Worm (Caenorhabditis elegans): ENCODE results near the gene Y79H2A.4.
A peak's percentile ranks its signal among the peaks of the same experiment; 100 is the strongest.

The Y79H2A.4 gene

DNA sequence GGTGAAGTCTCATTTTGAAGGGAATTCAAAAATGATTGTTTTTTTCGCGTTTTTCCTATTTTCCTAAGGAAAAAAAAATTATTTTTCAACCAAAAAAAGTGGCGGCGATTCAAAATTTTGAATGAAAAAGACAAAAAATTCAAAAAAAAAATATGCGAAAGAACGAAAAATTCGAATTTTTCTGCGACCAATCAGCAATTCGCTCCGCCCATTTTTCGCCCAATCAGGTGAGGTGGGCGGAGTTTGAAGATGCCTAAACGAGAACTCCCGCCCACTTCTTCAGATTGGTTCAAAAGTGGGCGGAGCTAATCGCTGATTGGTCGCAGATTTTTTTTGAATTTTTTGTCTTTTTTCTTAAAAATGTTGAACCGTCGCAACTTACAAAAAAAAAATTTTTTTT, 22.8 kb downstream of the Y79H2A.4 start:
- no peak for TF ChIP-seq pha-2 (tag; optimal IDR thresholded peaks at IDR 0.05)
- TF ChIP-seq nfya-1 (tag; optimal IDR thresholded peaks at IDR 0.05), result peak; percentile 67

DNA sequence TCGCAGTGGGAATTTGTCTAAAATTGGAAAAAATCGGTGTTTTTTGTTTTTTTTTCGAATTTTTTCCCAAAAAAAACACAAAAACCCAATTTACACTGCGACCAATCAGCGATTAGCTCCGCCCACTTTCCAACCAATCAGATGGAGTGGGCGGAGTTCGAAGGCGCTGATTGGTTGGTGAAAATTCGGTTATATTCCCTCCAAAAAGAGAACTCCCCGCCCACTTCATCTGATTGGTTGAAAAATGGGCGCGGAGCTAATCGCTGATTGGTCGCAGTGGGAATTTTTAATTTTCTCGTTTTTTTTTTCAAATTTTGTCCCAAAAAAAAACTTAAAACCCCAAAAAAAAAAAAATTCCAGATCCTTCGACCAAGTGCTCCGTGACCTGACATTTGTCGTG, 23.4 kb downstream of the Y79H2A.4 start:
- TF ChIP-seq nfya-1 (tag; optimal IDR thresholded peaks at IDR 0.05) (peak; percentile 72), lim-6 (tag; optimal IDR thresholded peaks at IDR 0.05) (no peak)

DNA sequence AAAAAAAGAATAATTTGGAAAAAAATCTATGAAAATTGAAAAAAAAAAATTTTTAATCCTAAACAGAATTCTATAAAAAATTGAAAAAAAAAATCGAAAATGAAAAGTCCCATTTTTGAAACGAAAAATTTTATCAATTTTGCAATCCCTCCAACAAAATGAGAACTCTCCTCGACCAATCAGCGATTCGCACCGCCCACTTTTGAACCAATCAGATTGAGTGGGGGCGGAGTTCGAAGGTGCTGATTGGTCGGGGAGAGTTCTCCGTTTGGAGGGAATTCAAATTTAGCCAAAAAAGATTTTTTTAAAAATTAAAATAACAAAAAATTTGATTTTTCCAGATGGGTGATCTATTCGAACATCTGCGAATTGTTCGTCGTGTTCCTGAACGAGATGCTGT, 26.6 kb downstream of the Y79H2A.4 start:
- no peak for TF ChIP-seq ceh-45 (GFP tag; IDR thresholded peaks at IDR 0.05)
- peak; percentile 85 for TF ChIP-seq nfya-1 (tag; optimal IDR thresholded peaks at IDR 0.05)
- no peak for TF ChIP-seq elt-2 (tag; optimal IDR thresholded peaks at IDR 0.05)

DNA sequence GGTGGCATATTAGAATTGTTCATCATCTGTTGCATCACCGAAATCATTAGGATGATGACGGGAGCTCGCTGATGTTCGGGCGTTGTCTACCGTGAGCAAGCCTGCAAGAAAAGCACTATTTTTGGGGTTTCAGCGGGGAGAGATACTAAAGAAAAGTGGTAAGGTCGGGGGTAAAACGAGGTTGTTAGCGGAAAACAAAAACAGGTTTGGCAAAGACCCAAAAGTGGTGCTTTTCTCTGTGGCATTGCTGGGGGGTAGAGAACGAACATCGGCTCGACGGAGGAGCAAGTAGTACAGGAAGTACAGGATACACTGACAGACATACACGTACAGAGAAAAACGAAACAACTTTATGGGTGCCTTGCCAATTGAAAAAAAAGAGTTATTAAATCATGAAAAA, 36.4 kb downstream of the Y79H2A.4 start, which contains the start of gene php-3:
Gene php-3, minus strand, starts transcription at position 101 of the 400 bp plus-strand sequence.
- TF ChIP-seq lin-11 (tag; optimal IDR thresholded peaks at IDR 0.05), result no peak
- TF ChIP-seq dve-1 (tag; optimal IDR thresholded peaks at IDR 0.05), result no peak

DNA sequence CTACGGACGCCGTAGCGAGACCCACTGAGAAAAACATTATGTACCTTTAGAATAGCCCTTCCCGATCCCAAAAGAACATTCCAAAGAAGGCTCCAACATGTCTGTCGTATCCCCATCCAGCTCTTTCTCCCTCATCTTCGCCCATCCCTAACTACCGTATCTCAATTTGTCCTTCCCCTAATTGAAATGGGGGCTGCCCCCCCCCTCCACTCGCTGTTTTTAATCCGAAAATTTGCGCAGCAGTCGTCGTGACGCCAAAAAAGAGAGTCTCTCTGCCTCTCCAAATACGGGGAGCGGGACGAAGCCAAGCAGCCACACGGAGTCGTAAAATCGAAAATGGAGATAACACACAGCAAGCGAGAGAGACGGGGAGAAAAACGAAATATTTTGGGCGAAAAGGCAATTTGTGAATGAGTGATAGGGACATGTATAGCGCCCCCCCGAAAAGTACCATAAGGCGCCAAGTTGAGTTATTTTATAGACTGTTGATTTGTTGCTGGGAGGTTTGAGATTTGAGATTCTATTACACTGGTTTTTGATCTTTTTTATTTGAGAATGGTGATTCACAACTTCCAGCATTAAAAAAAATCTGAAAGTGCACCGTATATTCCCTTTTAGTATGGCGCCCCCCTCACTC, 41.0 kb downstream of the Y79H2A.4 start:
- TF ChIP-seq ceh-14 (tag; optimal IDR thresholded peaks at IDR 0.05), result peak; percentile 61
- TF ChIP-seq unc-55 (GFP tag; optimal IDR thresholded peaks at IDR 0.05), result no peak

DNA sequence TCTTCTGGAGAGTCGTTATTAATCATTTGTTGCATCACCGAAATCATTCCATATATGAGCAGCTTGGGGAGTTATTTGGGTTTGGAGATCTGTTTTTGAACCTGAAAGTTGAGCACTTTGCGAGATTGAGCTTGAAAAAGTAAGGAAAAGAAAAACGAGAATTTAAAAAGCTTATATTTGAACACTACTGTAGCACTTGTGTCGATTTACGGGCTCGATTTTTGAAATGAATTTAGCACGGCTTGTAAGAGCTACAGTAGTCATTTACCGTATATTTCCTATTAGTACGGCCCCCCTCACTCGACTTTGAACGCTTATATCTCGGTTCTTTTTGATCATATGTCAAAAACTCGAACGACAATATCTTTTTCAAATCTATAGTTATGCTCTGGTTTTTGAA, 43.1 kb downstream of the Y79H2A.4 start, which contains the start of gene nob-1:
Gene nob-1, minus strand, starts transcription at position 101 of the 400 bp plus-strand sequence.
- TF ChIP-seq C08G9.2 (tag; optimal IDR thresholded peaks at IDR 0.05) (no peak), hlh-8 (tag; optimal IDR thresholded peaks at IDR 0.05) (no peak), unc-42 (tag; optimal IDR thresholded peaks at IDR 0.05) (no peak), ceh-31 (tag; optimal IDR thresholded peaks at IDR 0.05) (no peak), ztf-16 (tag; optimal IDR thresholded peaks at IDR 0.05) (no peak), nhr-11 (tag; optimal IDR thresholded peaks at IDR 0.05) (no peak), rnt-1 (tag; optimal IDR thresholded peaks at IDR 0.05) (no peak), hlh-13 (GFP tag; optimal IDR thresholded peaks at IDR 0.05) (no peak)

DNA sequence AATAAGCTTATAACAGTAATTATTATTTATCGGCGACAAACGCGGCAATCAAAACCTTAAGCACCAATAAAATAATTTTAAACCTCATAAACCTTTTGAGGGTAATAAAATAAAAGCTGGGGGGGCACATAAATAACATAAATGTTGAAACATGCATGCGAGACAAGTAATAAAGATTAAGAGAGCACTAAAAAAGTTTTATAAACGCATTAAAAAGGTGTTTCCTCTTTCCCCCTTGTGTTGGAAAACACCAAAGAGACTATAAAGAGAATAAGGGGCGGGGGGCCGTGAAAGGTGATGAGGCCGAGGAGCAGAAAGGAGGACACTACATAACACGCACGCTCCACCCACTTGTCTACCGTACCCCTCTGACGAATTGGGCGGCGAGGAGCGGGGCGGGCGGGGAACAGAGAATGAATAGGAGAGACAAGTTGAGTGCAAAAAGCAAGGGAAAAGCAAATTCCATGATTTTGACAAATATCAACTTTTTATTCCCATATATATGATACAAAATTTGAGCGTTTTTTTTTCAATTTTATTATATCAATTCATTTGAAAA, 43.7 kb downstream of the Y79H2A.4 start:
- no peak for TF ChIP-seq ceh-48 (tag; optimal IDR thresholded peaks at IDR 0.05)
- no peak for TF ChIP-seq ceh-6 (GFP tag; optimal IDR thresholded peaks at IDR 0.05)
- no peak for TF ChIP-seq pat-9 (tag; optimal IDR thresholded peaks at IDR 0.05)
- TF ChIP-seq sox-4 (tag; optimal IDR thresholded peaks at IDR 0.05), result no peak
- no peak for TF ChIP-seq ceh-31 (tag; optimal IDR thresholded peaks at IDR 0.05)
- peak; percentile 2 for TF ChIP-seq tbx-2 (tag; optimal IDR thresholded peaks at IDR 0.05)
- no peak for TF ChIP-seq pqm-1 (tag; optimal IDR thresholded peaks at IDR 0.05)
- TF ChIP-seq pha-2 (tag; optimal IDR thresholded peaks at IDR 0.05), result no peak
- TF ChIP-seq K09A11.1 (tag; optimal IDR thresholded peaks at IDR 0.05; ENCODE audit: insufficient read depth), result no peak
- TF ChIP-seq pag-3 (tag; optimal IDR thresholded peaks at IDR 0.05; ENCODE audit: borderline replicate concordance), result no peak
- TF ChIP-seq dmd-4 (tag; optimal IDR thresholded peaks at IDR 0.05; ENCODE audit: borderline replicate concordance), result no peak
- TF ChIP-seq elt-2 (tag; optimal IDR thresholded peaks at IDR 0.05), result peak; percentile 14
- TF ChIP-seq npax-4 (tag; optimal IDR thresholded peaks at IDR 0.05), result no peak
- TF ChIP-seq nfya-1 (tag; optimal IDR thresholded peaks at IDR 0.05), result peak; percentile 92
